Fruit fly (Drosophila melanogaster): ENCODE results near the gene tant.

tant gene

dm6 chr3L:6085988-6086387, 31.1 kb downstream of the tant start (continued):
- TF ChIP-seq ap (GFP tag; IDR thresholded peaks at IDR 0.05), result no peak
- no peak for TF ChIP-seq Ets97D (GFP tag; optimal IDR thresholded peaks at IDR 0.05)
- no peak for TF ChIP-seq CG13123 (GFP tag; optimal IDR thresholded peaks at IDR 0.05)
- no peak for TF ChIP-seq CG12942 (GFP tag; optimal IDR thresholded peaks at IDR 0.05)
- TF ChIP-seq CG3847 (GFP tag; IDR thresholded peaks at IDR 0.05), result peak; percentile 58
- TF ChIP-seq CG9609 (GFP tag; optimal IDR thresholded peaks at IDR 0.05), result peak; percentile 10
- TF ChIP-seq CG32532 (GFP tag; IDR thresholded peaks at IDR 0.05), result no peak
- TF ChIP-seq nerfin-1 (tag; optimal IDR thresholded peaks at IDR 0.05), result no peak
- TF ChIP-seq row (GFP tag; IDR thresholded peaks at IDR 0.05), result peak; percentile 57
- peak; percentile 65 for TF ChIP-seq unpg (GFP tag; optimal IDR thresholded peaks at IDR 0.05)
- TF ChIP-seq abd-A (tag; optimal IDR thresholded peaks at IDR 0.05), result no peak
- TF ChIP-seq Kr (GFP tag; optimal IDR thresholded peaks at IDR 0.05), result no peak
- peak; percentile 14 for TF ChIP-seq Ssrp (tag; optimal IDR thresholded peaks at IDR 0.05)
- TF ChIP-seq BEAF-32 (GFP tag; optimal IDR thresholded peaks at IDR 0.05), result no peak
- no peak for TF ChIP-seq CG10979 (tag; optimal IDR thresholded peaks at IDR 0.05)
- peak; percentile 61 for TF ChIP-seq Atf6 (GFP tag; IDR thresholded peaks at IDR 0.05)
- no peak for TF ChIP-seq ham (GFP tag; IDR thresholded peaks at IDR 0.05)
- peak; percentile 13 for TF ChIP-seq zfh2 (GFP tag; optimal IDR thresholded peaks at IDR 0.05)
- TF ChIP-seq CG8944 (GFP tag; optimal IDR thresholded peaks at IDR 0.05), result no peak
- no peak for TF ChIP-seq CG31224 (GFP tag; IDR thresholded peaks at IDR 0.05)
- no peak for TF ChIP-seq her (GFP tag; optimal IDR thresholded peaks at IDR 0.05)
- peak; percentile 14 for TF ChIP-seq Hr3 (GFP tag; optimal IDR thresholded peaks at IDR 0.05)
- TF ChIP-seq CG12071 (GFP tag; optimal IDR thresholded peaks at IDR 0.05), result no peak
- no peak for TF ChIP-seq MTF-1 (GFP tag; optimal IDR thresholded peaks at IDR 0.05; ENCODE audit: borderline replicate concordance)
- no peak for TF ChIP-seq al (GFP tag; IDR thresholded peaks at IDR 0.05)
- no peak for TF ChIP-seq ems (GFP tag; optimal IDR thresholded peaks at IDR 0.05)
- no peak for TF ChIP-seq stwl (tag; optimal IDR thresholded peaks at IDR 0.05)
- peak; percentile 6 for TF ChIP-seq CG1602 (GFP tag; optimal IDR thresholded peaks at IDR 0.05)
- peak; percentile 14 for TF ChIP-seq CG7786 (GFP tag; optimal IDR thresholded peaks at IDR 0.05)
- peak; percentile 40 for TF ChIP-seq lilli (GFP tag; optimal IDR thresholded peaks at IDR 0.05)
- no peak for TF ChIP-seq CG18599 (GFP tag; optimal IDR thresholded peaks at IDR 0.05)
- no peak for TF ChIP-seq CG18262 (tag; optimal IDR thresholded peaks at IDR 0.05)
- no peak for TF ChIP-seq CG4820 (GFP tag; optimal IDR thresholded peaks at IDR 0.05)
- no peak for TF ChIP-seq CG4360 (GFP tag; IDR thresholded peaks at IDR 0.05)
- no peak for TF ChIP-seq gce (GFP tag; IDR thresholded peaks at IDR 0.05)
- TF ChIP-seq CG11504 (tag; optimal IDR thresholded peaks at IDR 0.05), result peak; percentile 13
- no peak for TF ChIP-seq CG3281 (GFP tag; optimal IDR thresholded peaks at IDR 0.05)
- no peak for TF ChIP-seq Lim3 (GFP tag; IDR thresholded peaks at IDR 0.05)
- no peak for TF ChIP-seq lab (GFP tag; optimal IDR thresholded peaks at IDR 0.05)
- no peak for TF ChIP-seq Usf (GFP tag; optimal IDR thresholded peaks at IDR 0.05)
- TF ChIP-seq Optix (GFP tag; IDR thresholded peaks at IDR 0.05), result no peak
- peak; percentile 38 for TF ChIP-seq Hmr (GFP tag; optimal IDR thresholded peaks at IDR 0.05)
- peak; percentile 68 for TF ChIP-seq slbo (GFP tag; IDR thresholded peaks at IDR 0.05)
- TF ChIP-seq ato (GFP tag; IDR thresholded peaks at IDR 0.05; ENCODE audit: partially characterized antibody), result no peak
- no peak for TF ChIP-seq lov (optimal IDR thresholded peaks at IDR 0.05)
- TF ChIP-seq lov (GFP tag; IDR thresholded peaks at IDR 0.05), result no peak
- no peak for TF ChIP-seq sens-2 (GFP tag; IDR thresholded peaks at IDR 0.05)
- TF ChIP-seq HmgZ (tag; optimal IDR thresholded peaks at IDR 0.05), result peak; percentile 20
- no peak for TF ChIP-seq CG13894 (tag; optimal IDR thresholded peaks at IDR 0.05)
- TF ChIP-seq CG1603 (tag; optimal IDR thresholded peaks at IDR 0.05), result peak; percentile 46
- no peak for TF ChIP-seq cad (GFP tag; optimal IDR thresholded peaks at IDR 0.05)
- peak; percentile 14 for TF ChIP-seq Dek (tag; optimal IDR thresholded peaks at IDR 0.05)

All from whole organism, embryonic.